Worm (Caenorhabditis elegans) whole organism, dauer: ENCODE data around the gene ugt-54.

Experiments used
- unc-62 ChIP-seq: sonication (generic microtip); optimal IDR thresholded peaks from 2 replicates; lab custom pipeline; 2017; ENCODE audit warnings: missing biosample characterization, missing genetic modification reagents, missing genetic modification characterization

ugt-54 gene

DNA sequence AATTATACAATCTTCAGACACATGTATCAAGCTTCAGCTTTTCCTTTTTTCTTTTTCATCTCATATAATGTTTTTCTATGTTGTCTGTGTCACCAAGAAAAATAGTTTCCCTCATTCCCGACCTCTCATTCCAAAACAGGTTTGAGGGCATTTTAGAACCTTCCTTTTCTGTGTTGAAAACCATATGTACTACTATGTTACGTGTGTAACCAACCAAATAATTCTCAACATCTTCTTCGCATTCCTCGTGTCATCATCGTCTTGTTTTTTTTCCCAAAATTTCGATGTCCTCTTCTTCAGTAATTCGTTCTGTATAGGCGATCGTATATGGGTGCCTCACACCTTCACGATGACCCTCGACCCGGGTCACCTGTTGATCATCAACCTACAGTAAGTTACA, 28.9 kb downstream of the ugt-54 start, which contains the start of gene pept-2:
Gene pept-2, plus strand, starts transcription at position 301 of the 400 bp plus-strand sequence.
- TF ChIP-seq unc-62 (GFP tag; lab: Kevin White, UChicago): no peak

DNA sequence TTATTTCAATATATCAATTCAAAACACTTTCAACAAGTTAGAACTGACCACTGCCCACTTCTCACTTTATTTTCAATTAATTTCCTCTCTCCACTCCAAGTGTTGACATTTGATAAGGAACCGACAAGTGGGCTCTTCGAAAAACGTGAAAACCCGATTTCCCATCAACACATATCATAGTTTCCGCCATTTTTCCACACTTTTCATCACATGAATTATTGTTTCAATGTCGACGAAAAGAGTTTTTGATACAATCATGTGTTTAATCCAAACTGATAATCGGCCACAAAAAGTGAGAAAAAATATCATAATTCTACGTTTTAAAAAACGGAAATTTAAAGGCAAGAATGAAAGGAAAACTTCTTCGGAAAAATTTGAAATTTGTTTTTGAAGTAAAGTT, 34.2 kb downstream of the ugt-54 start:
- TF ChIP-seq unc-62 (GFP tag; lab: Kevin White, UChicago): no peak

DNA sequence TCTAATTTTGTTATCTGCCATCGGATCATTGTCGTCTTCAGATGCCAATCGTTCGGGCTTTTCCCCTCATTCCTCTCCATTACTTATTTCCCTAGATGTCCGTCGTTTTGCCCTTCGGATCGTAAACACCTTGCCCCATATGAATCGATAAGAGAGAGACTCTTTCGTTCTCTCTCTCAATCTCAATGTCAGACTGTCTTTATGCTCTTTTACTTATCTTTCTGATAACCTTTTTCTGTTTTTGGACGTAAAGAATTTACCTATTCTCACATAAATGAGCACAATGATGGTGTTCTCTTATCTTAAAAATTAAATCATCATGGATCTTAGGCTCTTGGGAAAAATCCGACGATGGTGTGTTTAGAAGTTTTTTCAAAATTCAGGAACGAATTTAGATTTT, 35.2 kb downstream of the ugt-54 start:
- TF ChIP-seq unc-62 (GFP tag; lab: Kevin White, UChicago): no peak

DNA sequence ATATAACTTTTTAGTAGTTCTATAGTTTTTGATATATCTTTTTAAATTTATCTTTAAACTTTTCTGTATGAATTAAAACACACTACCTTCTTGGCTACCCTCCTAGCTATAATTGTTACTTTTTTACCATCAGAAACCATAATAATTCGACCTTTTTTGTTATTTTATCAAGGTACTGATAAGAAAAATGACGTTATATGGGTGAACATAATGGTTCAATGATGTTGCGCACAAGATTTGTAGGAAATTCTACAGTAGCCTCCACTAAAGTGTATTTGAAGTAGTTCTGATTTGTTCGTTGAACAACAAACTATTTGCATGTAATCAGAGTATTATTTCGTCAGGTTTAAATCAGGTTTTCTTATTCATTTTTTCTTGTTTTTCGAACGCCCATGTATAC, 37.1 kb downstream of the ugt-54 start:
- no peak for TF ChIP-seq unc-62 (GFP tag; lab: Kevin White, UChicago)

DNA sequence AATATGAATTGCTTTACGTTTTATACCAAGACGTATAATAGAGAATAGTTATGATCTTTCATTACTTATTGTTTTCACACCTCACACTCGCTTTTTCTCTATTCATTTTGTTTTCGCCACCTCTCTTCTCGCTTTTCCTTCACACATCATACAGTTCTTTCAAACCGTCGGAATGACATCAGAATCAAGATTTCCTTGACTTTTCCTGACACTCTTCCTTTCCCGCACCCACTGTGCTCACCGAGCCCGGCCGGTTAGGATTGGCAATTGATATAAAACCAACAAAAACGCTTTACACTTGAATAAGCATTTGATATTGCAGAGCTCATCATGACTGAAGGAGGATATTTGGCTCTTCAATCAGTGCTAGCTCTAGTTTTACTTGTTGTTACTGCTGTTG, 37.9 kb downstream of the ugt-54 start, which contains the start of gene zipt-2.1:
Gene zipt-2.1, plus strand, starts transcription at position 301 of the 400 bp plus-strand sequence.
- TF ChIP-seq unc-62 (GFP tag; lab: Kevin White, UChicago): no peak

DNA sequence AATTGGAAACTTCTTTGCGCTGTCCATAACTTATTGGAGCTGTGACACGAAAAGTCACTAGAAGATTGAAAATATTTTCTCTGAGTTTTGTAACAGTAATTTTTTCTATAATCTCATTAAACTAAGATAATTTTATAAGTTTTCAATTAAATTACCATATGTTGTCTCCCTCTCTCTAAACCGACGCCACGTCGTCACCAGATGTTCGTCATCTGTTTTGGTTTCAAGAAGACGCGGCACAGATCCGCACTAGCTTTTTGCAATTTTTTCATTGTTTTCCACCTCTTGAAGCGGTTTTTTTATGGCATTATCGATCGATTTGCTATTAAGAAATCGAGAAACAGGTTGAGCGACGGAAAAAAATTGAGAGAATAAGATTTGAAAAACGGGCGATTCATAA, 42.5 kb downstream of the ugt-54 start:
- TF ChIP-seq unc-62 (GFP tag; lab: Kevin White, UChicago): no peak

DNA sequence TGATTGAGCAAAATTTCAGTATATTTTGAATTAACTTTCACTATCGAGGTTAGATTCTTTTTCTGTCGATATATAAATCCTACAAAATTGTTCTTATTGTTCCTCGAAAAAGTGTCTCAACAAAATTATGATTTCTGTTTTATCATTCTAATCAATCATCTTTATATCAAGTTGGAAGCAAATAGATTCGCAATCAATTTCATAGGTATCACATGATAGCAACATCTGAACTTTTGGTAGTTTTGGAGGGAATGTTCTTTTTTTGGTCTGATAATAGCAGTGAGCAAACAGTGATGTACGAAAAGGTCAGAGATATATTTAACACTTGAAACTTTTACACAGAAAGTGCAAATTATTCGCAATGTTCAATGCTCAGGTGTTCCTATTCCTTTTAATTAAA, 49.3 kb downstream of the ugt-54 start:
- TF ChIP-seq unc-62 (GFP tag; lab: Kevin White, UChicago): no peak

DNA sequence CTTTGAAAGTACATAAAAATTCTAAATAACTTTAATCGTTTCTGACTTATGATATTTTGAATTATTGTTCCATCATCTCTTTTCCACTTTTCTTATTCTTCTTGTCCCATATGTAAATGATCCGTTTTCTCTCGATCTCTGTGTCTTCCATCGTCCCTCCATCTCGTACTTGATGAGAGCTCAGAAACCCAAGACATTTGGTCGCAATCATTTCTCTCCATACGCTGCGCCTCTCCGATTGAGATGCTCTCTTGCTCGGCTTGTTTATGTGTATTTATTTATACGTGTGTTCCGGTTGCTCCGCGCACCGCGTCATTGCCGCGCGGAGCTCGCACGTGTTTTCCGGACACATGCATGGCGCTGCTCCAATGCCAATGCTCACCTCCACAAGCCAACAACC, 49.9 kb downstream of the ugt-54 start:
- no peak for TF ChIP-seq unc-62 (GFP tag; lab: Kevin White, UChicago)

DNA sequence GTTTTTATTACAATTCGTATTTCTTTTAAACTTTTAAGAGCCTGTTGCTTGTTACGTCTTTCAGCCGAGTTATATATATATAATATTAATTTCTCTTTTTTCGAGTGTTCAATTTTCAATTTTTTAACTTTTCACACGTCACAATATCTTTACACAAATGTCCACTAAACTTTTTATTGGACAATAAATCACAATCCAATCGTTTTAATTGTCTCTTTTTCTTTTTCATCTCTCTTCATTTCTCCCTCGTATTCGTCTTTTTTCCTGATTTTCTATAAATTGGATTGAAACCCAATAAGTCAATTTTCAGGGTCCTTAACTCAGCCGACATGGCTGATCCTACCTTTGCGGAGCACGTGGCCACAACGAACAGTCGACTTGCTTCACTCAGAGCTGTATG, 50.6 kb downstream of the ugt-54 start, which contains the start of gene miz-1:
Gene miz-1, plus strand, starts transcription at position 301 of the 400 bp plus-strand sequence.
- no peak for TF ChIP-seq unc-62 (GFP tag; lab: Kevin White, UChicago)
